Worm (Caenorhabditis elegans): ENCODE measurements around the gene ttr-10.

DNA sequence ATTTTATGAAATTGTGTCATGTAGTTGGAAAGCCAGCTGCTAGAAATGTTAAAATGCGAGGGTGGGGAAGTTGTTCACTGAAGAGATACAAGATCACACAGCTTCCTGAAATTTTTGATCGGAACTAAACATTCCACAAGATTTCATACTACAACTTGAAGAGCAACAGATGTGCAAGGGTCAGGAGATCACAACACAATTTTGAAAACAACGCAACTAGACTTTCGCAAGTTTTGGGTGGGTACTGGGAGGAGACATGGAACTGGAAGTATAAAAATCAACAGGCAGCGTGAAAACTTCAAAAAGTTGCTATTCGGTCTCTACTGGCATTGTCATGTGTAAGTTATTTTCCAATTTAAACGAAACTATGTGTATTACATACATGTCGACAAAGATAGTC lies 1.9 kb downstream of the ttr-10 start, which contains the start of gene F19F10.3:
- TF ChIP-seq daf-19 (GFP tag; conservative IDR thresholded peaks at IDR 0.05) (no peak), saeg-2 (GFP tag; IDR thresholded peaks at IDR 0.05) (no peak), lin-13 (GFP tag; optimal IDR thresholded peaks at IDR 0.05) (no peak), egl-27 (tag; optimal IDR thresholded peaks at IDR 0.05) (no peak), ceh-28 (tag; optimal IDR thresholded peaks at IDR 0.05) (no peak), nhr-237 (tag; optimal IDR thresholded peaks at IDR 0.05) (no peak), mdt-29 (GFP tag; IDR thresholded peaks at IDR 0.05) (no peak), F49E8.2 (tag; optimal IDR thresholded peaks at IDR 0.05; ENCODE audit: borderline replicate concordance) (no peak), mdl-1 (tag; optimal IDR thresholded peaks at IDR 0.05) (no peak), mep-1 (tag; optimal IDR thresholded peaks at IDR 0.05) (no peak), nhr-111 (GFP tag; optimal IDR thresholded peaks at IDR 0.05) (no peak), ceh-82 (tag; optimal IDR thresholded peaks at IDR 0.05) (no peak), skn-1 (tag; optimal IDR thresholded peaks at IDR 0.05) (no peak)

All from whole organism, L4 larva.